Fruit fly (Drosophila melanogaster): ENCODE results near the gene CG14314.

DNA sequence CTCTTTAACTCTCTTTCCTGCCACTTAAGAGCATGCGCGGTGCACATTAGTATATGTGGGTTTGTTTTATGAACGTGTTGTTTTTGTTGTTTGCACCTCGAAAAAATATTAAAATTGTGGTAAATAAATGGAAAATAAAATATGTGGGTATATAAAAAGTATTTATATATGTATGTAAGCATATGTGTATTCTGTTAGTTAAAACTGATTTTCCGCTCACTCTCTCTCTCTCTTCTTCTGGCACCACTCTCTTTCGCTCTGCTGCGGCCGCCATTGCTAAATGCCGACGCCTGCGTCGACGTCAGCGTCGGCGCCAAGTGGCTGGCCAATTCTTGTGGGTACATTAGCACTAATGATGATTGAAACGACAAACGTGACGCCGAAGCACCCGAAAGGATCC, 49.3 kb downstream of the CG14314 start:
- TF ChIP-seq CG8478 (optimal IDR thresholded peaks at IDR 0.05) (no peak), CTCF (optimal IDR thresholded peaks at IDR 0.05) (no peak)

All from S2 (cell line).